ENCODE assay signal across 2 fruit fly cellular contexts in the genomic region with DNA sequence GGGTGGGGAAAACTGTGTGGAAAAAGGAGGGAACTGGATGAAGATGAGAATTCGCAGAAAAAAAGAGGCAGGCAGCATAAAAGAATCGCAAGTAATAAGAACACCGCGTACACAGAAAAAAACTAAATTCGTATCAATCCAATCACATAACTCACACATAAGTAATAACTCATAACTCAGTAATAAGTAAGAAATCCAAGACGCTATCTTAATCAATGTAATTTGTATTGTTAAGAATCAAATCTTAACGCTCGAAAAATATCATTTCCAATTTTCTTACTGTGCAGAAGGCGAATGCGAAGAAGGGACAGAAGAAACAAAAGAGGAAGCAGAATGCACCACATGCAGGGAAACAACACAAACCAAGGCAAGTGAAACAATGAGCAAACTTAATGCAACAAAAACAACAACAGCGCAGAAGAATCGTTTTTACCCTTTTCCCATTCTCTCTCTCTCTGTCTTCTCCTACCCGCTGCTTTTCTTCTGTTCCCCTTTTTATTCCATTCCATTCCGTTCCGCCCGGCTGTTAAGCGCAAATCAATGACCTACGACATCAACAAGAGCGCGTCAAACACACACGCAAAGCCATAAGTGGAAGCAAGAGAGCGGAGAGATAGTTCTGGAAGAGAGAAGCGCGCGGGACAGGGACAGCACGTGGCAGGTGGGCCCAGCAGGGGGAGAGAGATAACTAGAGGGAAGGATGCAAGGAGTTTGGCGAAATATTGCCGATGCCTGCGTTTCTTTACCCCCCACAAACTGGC.
A peak's percentile ranks its signal among the peaks of the same experiment; 100 is the strongest.
TF ChIP-seq lines count a peak whose summit lies in the region.

No protein-coding gene starts in this region.

TF ChIP-seq in whole organism, embryonic, 481 proteins besides CTCF, POLR2A, EP300 and RAD21 (continued from another document and continues in another):
- peak; percentile 65 for TF ChIP-seq CG14441 (GFP tag; IDR thresholded peaks at IDR 0.05; lab: Robert Waterston, UW)
- TF ChIP-seq CG8281 (tag; optimal IDR thresholded peaks at IDR 0.05; lab: Kevin White, UChicago) = no peak
- peak; percentile 53 for TF ChIP-seq kah (GFP tag; optimal IDR thresholded peaks at IDR 0.05; lab: Kevin White, UChicago)
- TF ChIP-seq fd96Cb (tag; optimal IDR thresholded peaks at IDR 0.05; lab: Kevin White, UChicago) = peak; percentile 81
- peak; percentile 14 for TF ChIP-seq CG7928 (GFP tag; optimal IDR thresholded peaks at IDR 0.05; lab: Kevin White, UChicago)
- TF ChIP-seq CG34224 (GFP tag; IDR thresholded peaks at IDR 0.05; lab: Robert Waterston, UW; ENCODE audit: partially characterized antibody) = no peak
- TF ChIP-seq CG14710 (tag; optimal IDR thresholded peaks at IDR 0.05; lab: Kevin White, UChicago) = peak; percentile 88
- no peak for TF ChIP-seq CG9797 (GFP tag; optimal IDR thresholded peaks at IDR 0.05; lab: Kevin White, UChicago)
- peak; percentile 78 for TF ChIP-seq CHES-1-like (GFP tag; optimal IDR thresholded peaks at IDR 0.05; lab: Kevin White, UChicago)
- TF ChIP-seq CG3281 (GFP tag; optimal IDR thresholded peaks at IDR 0.05; lab: Kevin White, UChicago) = peak; percentile 65
- TF ChIP-seq CG4404 (GFP tag; IDR thresholded peaks at IDR 0.05; lab: Robert Waterston, UW) = peak; percentile 56
- TF ChIP-seq CG1233 (GFP tag; optimal IDR thresholded peaks at IDR 0.05; lab: Kevin White, UChicago) = peak; percentile 59
- TF ChIP-seq zf30C (GFP tag; optimal IDR thresholded peaks at IDR 0.05; lab: Kevin White, UChicago) = peak; percentile 67
- TF ChIP-seq Ssrp (tag; optimal IDR thresholded peaks at IDR 0.05; lab: Kevin White, UChicago) = peak; percentile 83
- peak; percentile 50 for TF ChIP-seq CG2116 (GFP tag; optimal IDR thresholded peaks at IDR 0.05; lab: Kevin White, UChicago)
- peak; percentile 42 for TF ChIP-seq ssp (GFP tag; IDR thresholded peaks at IDR 0.05; lab: Robert Waterston, UW)
- TF ChIP-seq CG11560 (tag; IDR thresholded peaks at IDR 0.05; lab: Robert Waterston, UW) = no peak
- no peak for TF ChIP-seq run (tag; optimal IDR thresholded peaks at IDR 0.05; lab: Kevin White, UChicago)
- TF ChIP-seq Eip74EF (GFP tag; optimal IDR thresholded peaks at IDR 0.05; lab: Kevin White, UChicago) = peak in 1 of 2 experiments; percentile 58
- TF ChIP-seq crp (GFP tag; optimal IDR thresholded peaks at IDR 0.05; lab: Kevin White, UChicago) = peak in 1 of 2 experiments; percentile 30
- no peak for TF ChIP-seq CG10543 (GFP tag; optimal IDR thresholded peaks at IDR 0.05; lab: Kevin White, UChicago)
- TF ChIP-seq lola (GFP tag; optimal IDR thresholded peaks at IDR 0.05; lab: Kevin White, UChicago) = peak in 1 of 3 experiments; percentile 90
- no peak for TF ChIP-seq salm (tag; optimal IDR thresholded peaks at IDR 0.05; lab: Kevin White, UChicago)
- no peak for TF ChIP-seq CG3838 (GFP tag; optimal IDR thresholded peaks at IDR 0.05; lab: Kevin White, UChicago)
- TF ChIP-seq CG17612 (GFP tag; IDR thresholded peaks at IDR 0.05; lab: Robert Waterston, UW) = no peak
- TF ChIP-seq trh (GFP tag; optimal IDR thresholded peaks at IDR 0.05; lab: Kevin White, UChicago) = peak; percentile 76
- TF ChIP-seq CG9215 (GFP tag; IDR thresholded peaks at IDR 0.05; lab: Robert Waterston, UW) = 0 out of 2 replicates have a peak, but pooled peaks have one; percentile 16
- TF ChIP-seq zfh1 (GFP tag; IDR thresholded peaks at IDR 0.05; lab: Robert Waterston, UW) = peak; percentile 86
- no peak for TF ChIP-seq CG6683 (GFP tag; optimal IDR thresholded peaks at IDR 0.05; lab: Kevin White, UChicago)
- peak; percentile 46; the same call in 1 of the 3 replicates for TF ChIP-seq z (GFP tag; IDR thresholded peaks at IDR 0.05; lab: Robert Waterston, UW)
- peak; percentile 76 for TF ChIP-seq Hr3 (GFP tag; optimal IDR thresholded peaks at IDR 0.05; lab: Kevin White, UChicago)
- no peak for TF ChIP-seq ac (GFP tag; optimal IDR thresholded peaks at IDR 0.05; lab: Kevin White, UChicago)
- no peak for TF ChIP-seq inv (GFP tag; IDR thresholded peaks at IDR 0.05; lab: Robert Waterston, UW; ENCODE audit: partially characterized antibody)
- TF ChIP-seq esg (GFP tag; conservative IDR thresholded peaks at IDR 0.05; lab: Robert Waterston, UW) = peak; percentile 68
- peak; percentile 54 for TF ChIP-seq Hmr (GFP tag; optimal IDR thresholded peaks at IDR 0.05; lab: Kevin White, UChicago)
- no peak for TF ChIP-seq exex (tag; optimal IDR thresholded peaks at IDR 0.05; lab: Kevin White, UChicago)
- peak; percentile 86 for TF ChIP-seq phol (tag; optimal IDR thresholded peaks at IDR 0.05; lab: Kevin White, UChicago)
- TF ChIP-seq CG13296 (GFP tag; optimal IDR thresholded peaks at IDR 0.05; lab: Kevin White, UChicago) = peak; percentile 8
- no peak for TF ChIP-seq Dbx (GFP tag; IDR thresholded peaks at IDR 0.05; lab: Robert Waterston, UW)
- TF ChIP-seq ab (GFP tag; optimal IDR thresholded peaks at IDR 0.05; lab: Kevin White, UChicago) = peak; percentile 32
- peak; percentile 77 for TF ChIP-seq PHDP (tag; optimal IDR thresholded peaks at IDR 0.05; lab: Kevin White, UChicago)
- TF ChIP-seq Elba2 (GFP tag; optimal IDR thresholded peaks at IDR 0.05; lab: Kevin White, UChicago) = no peak
- no peak for TF ChIP-seq hkb (optimal IDR thresholded peaks at IDR 0.05; lab: Kevin White, UChicago)
- TF ChIP-seq hkb (GFP tag; IDR thresholded peaks at IDR 0.05; lab: Robert Waterston, UW) = peak; percentile 80
- TF ChIP-seq hth (optimal IDR thresholded peaks at IDR 0.05; lab: Kevin White, UChicago) = no peak
- TF ChIP-seq CG16813 (GFP tag; IDR thresholded peaks at IDR 0.05; lab: Robert Waterston, UW; ENCODE audit: partially characterized antibody) = no peak
- TF ChIP-seq sug (tag; optimal IDR thresholded peaks at IDR 0.05; lab: Kevin White, UChicago) = peak; percentile 27
- peak; percentile 66 for TF ChIP-seq HLH3B (GFP tag; IDR thresholded peaks at IDR 0.05; lab: Robert Waterston, UW)
- peak; percentile 61 for TF ChIP-seq CG12104 (GFP tag; optimal IDR thresholded peaks at IDR 0.05; lab: Kevin White, UChicago)
- peak; percentile 52 for TF ChIP-seq Myb (GFP tag; optimal IDR thresholded peaks at IDR 0.05; lab: Kevin White, UChicago)
- no peak for TF ChIP-seq bowl (GFP tag; IDR thresholded peaks at IDR 0.05; lab: Robert Waterston, UW)
- TF ChIP-seq CG32767 (GFP tag; IDR thresholded peaks at IDR 0.05; lab: Robert Waterston, UW) = no peak
- TF ChIP-seq CG4730 (GFP tag; IDR thresholded peaks at IDR 0.05; lab: Robert Waterston, UW) = 0 out of 2 replicates have a peak, but pooled peaks have one; percentile 38
- peak; percentile 89 for TF ChIP-seq Med (GFP tag; lab: Kevin White, UChicago)
- TF ChIP-seq cg (GFP tag; optimal IDR thresholded peaks at IDR 0.05; lab: Kevin White, UChicago) = peak; percentile 69
- peak; percentile 75 for TF ChIP-seq otp (GFP tag; IDR thresholded peaks at IDR 0.05; lab: Robert Waterston, UW)
- TF ChIP-seq gcm2 (GFP tag; optimal IDR thresholded peaks at IDR 0.05; lab: Kevin White, UChicago) = no peak
- peak; percentile 25 for TF ChIP-seq nerfin-1 (tag; optimal IDR thresholded peaks at IDR 0.05; lab: Kevin White, UChicago)
- peak; percentile 38 for TF ChIP-seq CG12219 (GFP tag; optimal IDR thresholded peaks at IDR 0.05; lab: Kevin White, UChicago)
- peak; percentile 76 for TF ChIP-seq tio (GFP tag; optimal IDR thresholded peaks at IDR 0.05; lab: Kevin White, UChicago)
- peak; percentile 86 for TF ChIP-seq Hsf (GFP tag; optimal IDR thresholded peaks at IDR 0.05; lab: Kevin White, UChicago)

TF ChIP-seq in whole organism, prepupa, 60 proteins besides CTCF, POLR2A, EP300 and RAD21 (continued from another document):
- TF ChIP-seq OdsH (GFP tag; optimal IDR thresholded peaks at IDR 0.05; lab: Kevin White, UChicago) (peak; percentile 99), cyc (GFP tag; optimal IDR thresholded peaks at IDR 0.05; lab: Kevin White, UChicago) (peak; percentile 99), dsx (GFP tag; optimal IDR thresholded peaks at IDR 0.05; lab: Kevin White, UChicago; ENCODE audit: poor library complexity, severe bottlenecking) (peak; percentile 99), Eip93F (GFP tag; optimal IDR thresholded peaks at IDR 0.05; lab: Kevin White, UChicago) (peak; percentile 99), CG34406 (GFP tag; optimal IDR thresholded peaks at IDR 0.05; lab: Kevin White, UChicago) (peak; percentile 99), CG6808 (GFP tag; optimal IDR thresholded peaks at IDR 0.05; lab: Kevin White, UChicago) (peak; percentile 99), Met (GFP tag; optimal IDR thresholded peaks at IDR 0.05; lab: Kevin White, UChicago) (peak; percentile 99), CG6163 (GFP tag; IDR thresholded peaks at IDR 0.05; lab: Robert Waterston, UW) (peak; percentile 99), CG6276 (GFP tag; optimal IDR thresholded peaks at IDR 0.05; lab: Kevin White, UChicago) (peak; percentile 91), CG7368 (GFP tag; optimal IDR thresholded peaks at IDR 0.05; lab: Kevin White, UChicago) (peak; percentile 99), salr (GFP tag; optimal IDR thresholded peaks at IDR 0.05; lab: Kevin White, UChicago) (peak; percentile 99), fd85E (GFP tag; optimal IDR thresholded peaks at IDR 0.05; lab: Kevin White, UChicago) (peak; percentile 97), Sox15 (GFP tag; optimal IDR thresholded peaks at IDR 0.05; lab: Kevin White, UChicago) (peak; percentile 98), Ets96B (tag; optimal IDR thresholded peaks at IDR 0.05; lab: Kevin White, UChicago) (peak; percentile 100)
